Worm (Caenorhabditis elegans): Measurements from ENCODE around the gene col-20.

- TF ChIP-seq alr-1 (tag; optimal IDR thresholded peaks at IDR 0.05) (no peak), zag-1 (tag; optimal IDR thresholded peaks at IDR 0.05) (no peak), ceh-16 (tag; optimal IDR thresholded peaks at IDR 0.05) (no peak), ztf-4 (tag; optimal IDR thresholded peaks at IDR 0.05) (no peak)
These were observed 15.4 kb upstream of the col-20 start, which contains the start of gene R05F9.7 for ce11 chrII:4885976-4886375.

Data from whole organism, L2 larva.